Fruit fly (Drosophila melanogaster) whole organism, embryonic: ENCODE measurements around the gene park.

Experiments used
- Bdp1 ChIP-seq: fragments of 200-800 bp; sonication (Bioruptor generic); optimal IDR thresholded peaks from 3 replicates; lab custom pipeline; 2016; ENCODE audit warnings: missing biosample characterization, missing genetic modification characterization
- Bteb2 ChIP-seq: fragments of 200-800 bp; sonication (Bioruptor generic); optimal IDR thresholded peaks from 2 replicates; lab custom pipeline; 2016; ENCODE audit warnings: missing biosample characterization, missing genetic modification characterization
- CG10462 ChIP-seq: fragments of 200-800 bp; sonication (Bioruptor generic); optimal IDR thresholded peaks from 2 replicates; lab custom pipeline; 2016; ENCODE audit warnings: missing biosample characterization, missing genetic modification characterization
- CG10565 ChIP-seq: fragments of 200-800 bp; sonication (Bioruptor generic); optimal IDR thresholded peaks from 3 replicates; lab custom pipeline; 2016; ENCODE audit warnings: missing biosample characterization, mild to moderate bottlenecking, missing genetic modification characterization
- CG11695 ChIP-seq: fragments of 200-800 bp; sonication (Bioruptor generic); IDR thresholded peaks from 3 replicates; pipeline ENCODE4 v1.3.6; 2022; ENCODE audit warnings: missing biosample characterization, missing genetic modification characterization
- CG1233 ChIP-seq: fragments of 200-800 bp; sonication (Bioruptor generic); optimal IDR thresholded peaks from 4 replicates; lab custom pipeline; 2018; ENCODE audit warnings: missing biosample characterization, mild to moderate bottlenecking, missing genetic modification characterization
- CG12769 ChIP-seq: fragments of 200-800 bp; sonication (Bioruptor generic); optimal IDR thresholded peaks from 2 replicates; lab custom pipeline; 2019; ENCODE audit warnings: missing biosample characterization, mild to moderate bottlenecking, missing genetic modification characterization, moderate library complexity
- CG15601 ChIP-seq: fragments of 200-800 bp; sonication (Bioruptor generic); optimal IDR thresholded peaks from 3 replicates; lab custom pipeline; 2019; ENCODE audit warnings: missing biosample characterization, mild to moderate bottlenecking, missing genetic modification characterization, moderate library complexity
- CG15696 ChIP-seq: fragments of 200-800 bp; sonication (Bioruptor generic); optimal IDR thresholded peaks from 2 replicates; lab custom pipeline; 2019; ENCODE audit warnings: missing biosample characterization, mild to moderate bottlenecking, missing genetic modification characterization, moderate library complexity
- CG17385 ChIP-seq: fragments of 200-800 bp; sonication (Bioruptor generic); optimal IDR thresholded peaks from 3 replicates; lab custom pipeline; 2018; ENCODE audit warnings: missing biosample characterization, mild to moderate bottlenecking, missing genetic modification characterization
- CG17829 ChIP-seq: fragments of 200-800 bp; optimal IDR thresholded peaks from 2 replicates; lab custom pipeline; 2019; ENCODE audit warnings: missing biosample characterization, mild to moderate bottlenecking, missing genetic modification characterization, moderate library complexity
- CG32772 ChIP-seq: fragments of 200-800 bp; sonication (Bioruptor generic); IDR thresholded peaks from 2 replicates; pipeline ENCODE4 v1.3.6; 2022; ENCODE audit warnings: missing biosample characterization, missing genetic modification characterization
- CG4282 ChIP-seq: fragments of 200-800 bp; sonication (Bioruptor generic); optimal IDR thresholded peaks from 2 replicates; lab custom pipeline; 2016; ENCODE audit warnings: missing biosample characterization, missing genetic modification characterization
- CG5180 ChIP-seq: fragments of 200-800 bp; sonication (Bioruptor generic); optimal IDR thresholded peaks from 3 replicates; lab custom pipeline; 2017; ENCODE audit warnings: missing biosample characterization, missing genetic modification characterization, mild to moderate bottlenecking, moderate library complexity, missing genetic modification reagents
- CG6654 ChIP-seq: fragments of 200-800 bp; sonication (Bioruptor generic); optimal IDR thresholded peaks from 2 replicates; lab custom pipeline; 2017; ENCODE audit warnings: missing biosample characterization, mild to moderate bottlenecking, missing genetic modification characterization
- CG6683 ChIP-seq: fragments of 200-800 bp; sonication (Bioruptor generic); optimal IDR thresholded peaks from 2 replicates; lab custom pipeline; 2017; ENCODE audit warnings: missing biosample characterization, mild to moderate bottlenecking, missing genetic modification characterization, missing genetic modification reagents
- D ChIP-seq, 2 experiments: fragments of 200-800 bp in 1 of 2; fragments of >200 bp in 1 of 2; sonication (Bioruptor generic) in 1 of 2; optimal IDR thresholded peaks; 2 replicates in 1 of 2; 3 replicates in 1 of 2; lab custom pipeline; 2017; ENCODE audit warnings: mild to moderate bottlenecking in 1 of 2, missing biosample characterization in 1 of 2, missing genetic modification characterization in 1 of 2, missing genetic modification reagents in 1 of 2
- Dref ChIP-seq: fragments of 200-800 bp; sonication (Bioruptor generic); IDR thresholded peaks from 2 replicates; pipeline ENCODE4 v1.3.6; 2022; ENCODE audit warnings: missing biosample characterization, missing genetic modification characterization
- Gsc ChIP-seq: fragments of 200-800 bp; sonication (Bioruptor generic); IDR thresholded peaks from 2 replicates; pipeline ENCODE4 v1.3.6; 2022; ENCODE audit warnings: missing biosample characterization, missing genetic modification characterization
- HLH4C ChIP-seq: fragments of 200-800 bp; sonication (Bioruptor generic); IDR thresholded peaks from 3 replicates; pipeline ENCODE4 v1.3.6; 2022; ENCODE audit warnings: missing biosample characterization, missing genetic modification characterization; ENCODE audit not compliant: partially characterized antibody
- HLH54F ChIP-seq: fragments of 200-800 bp; sonication (Bioruptor generic); optimal IDR thresholded peaks from 3 replicates; lab custom pipeline; 2016; ENCODE audit warnings: missing biosample characterization, missing genetic modification characterization
- HmgD ChIP-seq: fragments of 200-800 bp; sonication (Bioruptor generic); optimal IDR thresholded peaks from 3 replicates; lab custom pipeline; 2016; ENCODE audit warnings: missing biosample characterization, missing genetic modification characterization
- Hmr ChIP-seq: fragments of 200-800 bp; sonication (Bioruptor generic); optimal IDR thresholded peaks from 3 replicates; lab custom pipeline; 2017; ENCODE audit warnings: mild to moderate bottlenecking, missing biosample characterization, missing genetic modification reagents, missing genetic modification characterization
- Hsf ChIP-seq: fragments of 200-800 bp; sonication (Bioruptor generic); optimal IDR thresholded peaks from 3 replicates; lab custom pipeline; 2016; ENCODE audit warnings: missing biosample characterization, missing genetic modification characterization
- Kr ChIP-seq: fragments of 200-800 bp; sonication (Bioruptor generic); optimal IDR thresholded peaks from 2 replicates; lab custom pipeline; 2017; ENCODE audit warnings: missing biosample characterization, mild to moderate bottlenecking, missing genetic modification characterization
- Lim3 ChIP-seq: fragments of 200-800 bp; sonication (Bioruptor generic); IDR thresholded peaks from 2 replicates; pipeline ENCODE4 v1.3.6; 2022; ENCODE audit warnings: missing biosample characterization, missing genetic modification characterization
- MBD-R2 ChIP-seq: fragments of 200-800 bp; sonication (Bioruptor generic); IDR thresholded peaks from 2 replicates; pipeline ENCODE4 v1.3.6; 2022; ENCODE audit warnings: missing biosample characterization, missing genetic modification characterization
- Max ChIP-seq: fragments of 200-800 bp; sonication (Bioruptor generic); optimal IDR thresholded peaks from 2 replicates; lab custom pipeline; 2016; ENCODE audit warnings: missing biosample characterization, mild to moderate bottlenecking, missing genetic modification characterization
- Mes4 ChIP-seq: fragments of 200-800 bp; sonication (Bioruptor generic); optimal IDR thresholded peaks from 2 replicates; lab custom pipeline; 2016; ENCODE audit warnings: missing biosample characterization, missing genetic modification characterization
- NC2β ChIP-seq: fragments of 200-800 bp; sonication (Bioruptor generic); optimal IDR thresholded peaks from 2 replicates; lab custom pipeline; 2016; ENCODE audit warnings: missing biosample characterization, missing genetic modification characterization
- Ptx1 ChIP-seq: fragments of 200-800 bp; sonication (Bioruptor generic); IDR thresholded peaks from 2 replicates; pipeline ENCODE4 v1.3.6; 2022; ENCODE audit warnings: missing biosample characterization, missing genetic modification characterization
- Ravus ChIP-seq: fragments of 200-800 bp; sonication (Bioruptor generic); IDR thresholded peaks from 2 replicates; pipeline ENCODE4 v1.3.6; 2022; ENCODE audit warnings: missing biosample characterization, missing genetic modification characterization
- amos ChIP-seq: fragments of 200-800 bp; sonication (Bioruptor generic); IDR thresholded peaks from 2 replicates; pipeline ENCODE4 v1.3.6; 2022; ENCODE audit warnings: missing biosample characterization, missing genetic modification characterization; ENCODE audit not compliant: partially characterized antibody
- bigmax ChIP-seq: fragments of 200-800 bp; sonication (Bioruptor generic); optimal IDR thresholded peaks from 2 replicates; lab custom pipeline; 2018; ENCODE audit warnings: missing biosample characterization, mild to moderate bottlenecking, missing genetic modification characterization
- br ChIP-seq: fragments of >200 bp; optimal IDR thresholded peaks from 2 replicates; lab custom pipeline; 2017
- caup ChIP-seq: fragments of 200-800 bp; sonication (Bioruptor generic); optimal IDR thresholded peaks from 3 replicates; lab custom pipeline; 2017; ENCODE audit warnings: missing biosample characterization, mild to moderate bottlenecking, missing genetic modification characterization, moderate library complexity; ENCODE audit not compliant: severe bottlenecking
- crc ChIP-seq: fragments of 200-800 bp; sonication (Bioruptor generic); optimal IDR thresholded peaks from 2 replicates; lab custom pipeline; 2016; ENCODE audit warnings: missing biosample characterization, missing genetic modification characterization
- en ChIP-seq: fragments of 200-800 bp; sonication (Bioruptor generic); optimal IDR thresholded peaks from 2 replicates; lab custom pipeline; 2016; ENCODE audit warnings: missing biosample characterization, missing genetic modification characterization
- fd96Cb ChIP-seq: fragments of 200-800 bp; sonication (Bioruptor generic); optimal IDR thresholded peaks from 2 replicates; lab custom pipeline; 2018; ENCODE audit warnings: missing biosample characterization, mild to moderate bottlenecking, missing genetic modification characterization, moderate library complexity
- jigr1 ChIP-seq: fragments of 200-800 bp; sonication (Bioruptor generic); IDR thresholded peaks from 3 replicates; pipeline ENCODE4 v1.3.6; 2022; ENCODE audit warnings: missing biosample characterization, missing genetic modification characterization
- maf-S ChIP-seq: fragments of 200-800 bp; sonication (Bioruptor generic); optimal IDR thresholded peaks from 2 replicates; lab custom pipeline; 2016; ENCODE audit warnings: missing biosample characterization, missing genetic modification characterization
- onecut ChIP-seq: fragments of 200-800 bp; sonication (Bioruptor generic); IDR thresholded peaks from 2 replicates; pipeline ENCODE4 v1.3.6; 2022; ENCODE audit warnings: missing biosample characterization, missing genetic modification characterization
- pita ChIP-seq: fragments of 200-800 bp; sonication (Bioruptor generic); optimal IDR thresholded peaks from 2 replicates; lab custom pipeline; 2017; ENCODE audit warnings: missing biosample characterization, mild to moderate bottlenecking, missing genetic modification characterization
- pnt ChIP-seq: fragments of 200-800 bp; sonication (Bioruptor generic); optimal IDR thresholded peaks from 3 replicates; lab custom pipeline; 2016; ENCODE audit warnings: missing biosample characterization, missing genetic modification characterization
- ranshi ChIP-seq: fragments of 200-800 bp; sonication (Bioruptor generic); IDR thresholded peaks from 2 replicates; pipeline ENCODE4 v1.3.6; 2022; ENCODE audit warnings: missing biosample characterization, missing genetic modification characterization
- so ChIP-seq: fragments of 200-800 bp; sonication (Bioruptor generic); IDR thresholded peaks from 3 replicates; pipeline ENCODE4 v1.3.6; 2022; ENCODE audit warnings: missing biosample characterization, missing genetic modification characterization
- stwl ChIP-seq: fragments of 200-800 bp; sonication (Bioruptor generic); optimal IDR thresholded peaks from 3 replicates; lab custom pipeline; 2018; ENCODE audit warnings: missing biosample characterization, mild to moderate bottlenecking, missing genetic modification characterization, moderate library complexity
- tup ChIP-seq: fragments of 200-800 bp; sonication (Bioruptor generic); optimal IDR thresholded peaks from 2 replicates; lab custom pipeline; 2016; ENCODE audit warnings: missing biosample characterization, mild to moderate bottlenecking, missing genetic modification characterization, moderate library complexity
- usp ChIP-seq: fragments of >200 bp; optimal IDR thresholded peaks from 2 replicates; lab custom pipeline; 2017; ENCODE audit warnings: missing biosample characterization, missing genetic modification characterization
- wdn ChIP-seq: fragments of 200-800 bp; sonication (Bioruptor generic); IDR thresholded peaks from 2 replicates; pipeline ENCODE4 v1.3.6; 2022; ENCODE audit warnings: missing biosample characterization, missing genetic modification characterization
- yki ChIP-seq: fragments of >200 bp; optimal IDR thresholded peaks from 3 replicates; lab custom pipeline; 2018
- zfh2 ChIP-seq: fragments of 200-800 bp; sonication (Bioruptor generic); optimal IDR thresholded peaks from 2 replicates; lab custom pipeline; 2016; ENCODE audit warnings: missing biosample characterization, missing genetic modification characterization

Gene park

dm6 chr3L:21196563-21196962 lies at the start of gene park, which contains the start of gene Targ3 (continued):
- TF ChIP-seq CG6654 (GFP tag; lab: Kevin White, UChicago), result no peak
- no peak for TF ChIP-seq pnt (GFP tag; lab: Kevin White, UChicago)
- TF ChIP-seq CG6683 (GFP tag; lab: Kevin White, UChicago), result no peak
- no peak for TF ChIP-seq yki (lab: Kevin White, UChicago)
- no peak for TF ChIP-seq CG10462 (GFP tag; lab: Kevin White, UChicago)
- no peak for TF ChIP-seq usp
- TF ChIP-seq Dref, result peak; percentile 48
- TF ChIP-seq Gsc (GFP tag; lab: Robert Waterston, UW), result no peak
- peak; percentile 4 for TF ChIP-seq CG17829 (tag; lab: Kevin White, UChicago)
- TF ChIP-seq Kr, result no peak
- no peak for TF ChIP-seq onecut (GFP tag; lab: Robert Waterston, UW)
- no peak for TF ChIP-seq fd96Cb
- no peak for TF ChIP-seq jigr1 (GFP tag; lab: Robert Waterston, UW)
- peak; percentile 19 for TF ChIP-seq Bteb2 (GFP tag; lab: Kevin White, UChicago)
- no peak for TF ChIP-seq caup (GFP tag; lab: Kevin White, UChicago)
- peak; percentile 2 for TF ChIP-seq Mes4 (GFP tag; lab: Kevin White, UChicago)
- TF ChIP-seq Ravus (GFP tag; lab: Robert Waterston, UW), result no peak
- no peak for TF ChIP-seq pita (GFP tag; lab: Kevin White, UChicago)
- TF ChIP-seq HmgD (GFP tag; lab: Kevin White, UChicago), result peak; percentile 45
- no peak for TF ChIP-seq br (lab: Kevin White, UChicago)
- no peak for TF ChIP-seq Lim3 (GFP tag; lab: Robert Waterston, UW)
- TF ChIP-seq wdn (GFP tag; lab: Robert Waterston, UW), result no peak
- TF ChIP-seq CG32772 (GFP tag; lab: Robert Waterston, UW), result no peak
- TF ChIP-seq CG15601 (tag; lab: Kevin White, UChicago), result no peak
- no peak for TF ChIP-seq ranshi (GFP tag; lab: Robert Waterston, UW)
- peak; percentile 55 for TF ChIP-seq CG4282 (GFP tag; lab: Kevin White, UChicago)
- peak; percentile 49 for TF ChIP-seq Hmr
- no peak; the same call in 1 of the 2 replicates for TF ChIP-seq amos (GFP tag; lab: Robert Waterston, UW)
- peak; percentile 57 for TF ChIP-seq CG12769 (tag; lab: Kevin White, UChicago)
- no peak for TF ChIP-seq CG15696 (tag; lab: Kevin White, UChicago)
- no peak for TF ChIP-seq Ptx1
- TF ChIP-seq Max, result no peak
- TF ChIP-seq Hsf (GFP tag; lab: Kevin White, UChicago), result peak; percentile 56
- TF ChIP-seq maf-S, result peak; percentile 13
- TF ChIP-seq Bdp1 (GFP tag; lab: Kevin White, UChicago), result peak; percentile 2
- no peak for TF ChIP-seq CG1233 (GFP tag; lab: Kevin White, UChicago)
- TF ChIP-seq en (GFP tag; lab: Kevin White, UChicago), result no peak
- TF ChIP-seq MBD-R2, result peak; percentile 97
- no peak for TF ChIP-seq so (GFP tag; lab: Robert Waterston, UW)
- peak; percentile 55 for TF ChIP-seq zfh2 (GFP tag; lab: Kevin White, UChicago)
- no peak for TF ChIP-seq D (optimal IDR thresholded peaks at IDR 0.05; lab: Kevin White, UChicago)
- TF ChIP-seq D (GFP tag; optimal IDR thresholded peaks at IDR 0.05; lab: Kevin White, UChicago), result no peak
- no peak for TF ChIP-seq CG5180 (GFP tag; lab: Kevin White, UChicago)
- TF ChIP-seq NC2β, result peak; percentile 16
- TF ChIP-seq CG17385 (GFP tag; lab: Kevin White, UChicago), result peak; percentile 45
- TF ChIP-seq crc (GFP tag; lab: Kevin White, UChicago), result no peak
- no peak for TF ChIP-seq tup (GFP tag; lab: Kevin White, UChicago)
- no peak for TF ChIP-seq CG10565 (GFP tag; lab: Kevin White, UChicago)
- no peak for TF ChIP-seq HLH4C (GFP tag; lab: Robert Waterston, UW)
- peak; percentile 68 for TF ChIP-seq HLH54F (GFP tag; lab: Kevin White, UChicago)
- no peak for TF ChIP-seq CG11695
- no peak for TF ChIP-seq bigmax (GFP tag; lab: Kevin White, UChicago)
- peak; percentile 71 for TF ChIP-seq stwl (tag; lab: Kevin White, UChicago)
